Fruit fly (Drosophila melanogaster) whole organism, wandering third instar larva: ENCODE measurements around the gene Srrm1.

ENCODE experiments used
- GATAd ChIP-seq: sonication (Bioruptor generic); optimal IDR thresholded peaks from 2 replicates; lab custom pipeline; 2016; ENCODE audit warnings: missing biosample characterization, missing genetic modification characterization
- HLH106 ChIP-seq: fragments of 200-800 bp; optimal IDR thresholded peaks from 3 replicates; lab custom pipeline; 2019; ENCODE audit warnings: missing biosample characterization, mild to moderate bottlenecking, missing genetic modification characterization, moderate library complexity
- Hr78 ChIP-seq: fragments of >200 bp; optimal IDR thresholded peaks from 2 replicates; lab custom pipeline; 2017; ENCODE audit warnings: missing biosample characterization, missing genetic modification characterization
- OdsH ChIP-seq: fragments of 200-800 bp; sonication (Bioruptor generic); optimal IDR thresholded peaks from 2 replicates; lab custom pipeline; 2016; ENCODE audit warnings: missing biosample characterization, mild to moderate bottlenecking, missing genetic modification characterization
- Vsx2 ChIP-seq: fragments of 200-300, 225-300 bp; sonication (Bioruptor generic); optimal IDR thresholded peaks from 2 replicates; lab custom pipeline; 2018; ENCODE audit warnings: missing biosample characterization, missing genetic modification characterization; ENCODE audit not compliant: partially characterized antibody
- dsf ChIP-seq: sonication (Bioruptor generic); optimal IDR thresholded peaks from 2 replicates; lab custom pipeline; 2016; ENCODE audit warnings: missing biosample characterization, missing genetic modification characterization, borderline replicate concordance
- pan ChIP-seq: fragments of >200 bp; optimal IDR thresholded peaks from 2 replicates; lab custom pipeline; 2017

DNA sequence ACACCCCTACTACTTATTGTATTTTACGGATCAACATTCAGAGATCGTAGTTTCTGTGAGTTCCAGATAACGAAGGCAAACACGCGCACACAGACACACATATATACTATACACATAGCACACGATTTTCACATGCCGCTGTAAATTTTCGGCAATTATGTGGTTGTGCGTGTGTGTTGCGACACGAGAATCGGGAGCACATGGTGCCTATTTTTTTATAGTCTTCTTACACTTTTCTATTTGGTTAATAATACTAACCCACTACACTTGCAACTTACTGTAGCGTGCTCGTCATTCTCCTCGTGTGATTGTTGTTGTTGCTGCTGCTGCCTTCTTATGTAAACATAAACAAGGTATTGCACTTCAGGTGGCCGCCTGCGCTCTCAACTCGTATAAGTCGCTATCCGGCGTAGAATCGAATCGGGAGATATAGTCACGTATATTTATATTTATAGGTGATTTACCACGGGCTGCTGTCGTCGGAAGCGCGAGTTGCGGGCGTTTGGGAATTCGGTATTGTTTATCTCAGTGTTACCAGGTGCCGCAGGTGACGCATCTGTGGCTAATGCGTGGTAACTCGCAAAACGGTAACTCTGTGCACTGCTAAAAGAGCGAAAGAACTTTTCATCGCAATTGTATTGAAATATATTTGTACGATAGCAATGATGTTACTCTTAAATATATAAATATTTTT is 14.3 kb upstream of the Srrm1 start, which contains the start of gene Adk2:
- no peak for TF ChIP-seq OdsH (GFP tag; lab: Kevin White, UChicago)
- no peak for TF ChIP-seq Vsx2 (GFP tag; lab: Kevin White, UChicago)
- no peak for TF ChIP-seq pan (lab: Kevin White, UChicago)
- no peak for TF ChIP-seq Hr78 (GFP tag; lab: Kevin White, UChicago)
- no peak for TF ChIP-seq HLH106 (tag; lab: Kevin White, UChicago)
- TF ChIP-seq dsf (GFP tag; lab: Kevin White, UChicago) = no peak
- no peak for TF ChIP-seq GATAd (GFP tag; lab: Kevin White, UChicago)
